Worm (Caenorhabditis elegans) whole organism, midembryonic: ENCODE results near the gene hlh-29.

Source experiments
- T22C8.4 ChIP-seq: fragments of 200-800 bp; sonication (Bioruptor generic); IDR thresholded peaks from 2 replicates; pipeline ENCODE4 v1.3.6; 2022; ENCODE audit warnings: missing genetic modification characterization, missing compliant biosample characterization
- cog-1 ChIP-seq: sonication (generic microtip); optimal IDR thresholded peaks from 2 replicates; lab custom pipeline; 2016; ENCODE audit warnings: missing genetic modification characterization, missing compliant biosample characterization
- flt-1 ChIP-seq: fragments of 200-800 bp; sonication (Bioruptor generic); IDR thresholded peaks from 2 replicates; pipeline ENCODE4 v1.3.6; 2022; ENCODE audit warnings: missing genetic modification characterization, missing compliant biosample characterization
- klf-2 ChIP-seq: fragments of 200-800 bp; sonication (Bioruptor generic); conservative IDR thresholded peaks from 2 replicates; pipeline ENCODE4 v1.3.6; 2022; ENCODE audit warnings: missing genetic modification reagents, missing genetic modification characterization, missing compliant biosample characterization
- tab-1 ChIP-seq: fragments of 200-800 bp; sonication (Bioruptor generic); IDR thresholded peaks from 2 replicates; pipeline ENCODE4 v1.3.6; 2022; ENCODE audit warnings: missing genetic modification characterization, missing compliant biosample characterization
- ztf-23 ChIP-seq: fragments of 200-800 bp; sonication (Bioruptor generic); IDR thresholded peaks from 2 replicates; pipeline ENCODE4 v1.3.6; 2022; ENCODE audit warnings: missing genetic modification reagents, missing genetic modification characterization, missing compliant biosample characterization

ce11 chrX:17519476-17519875, 29.0 kb downstream of the hlh-29 start:
- TF ChIP-seq tab-1 (GFP tag; lab: Robert Waterston, UW) (no peak), flt-1 (GFP tag; lab: Robert Waterston, UW) (no peak), klf-2 (GFP tag; lab: Robert Waterston, UW) (no peak), T22C8.4 (no peak), cog-1 (no peak), ztf-23 (GFP tag; lab: Robert Waterston, UW) (no peak)
